Fruit fly (Drosophila melanogaster) whole organism, wandering third instar larva: Measurements from ENCODE around the gene Had1.

Experiments used
- Abd-B ChIP-seq: fragments of >200 bp; optimal IDR thresholded peaks from 2 replicates; lab custom pipeline; 2017; ENCODE audit warnings: missing biosample characterization, missing genetic modification characterization
- CG32264 ChIP-seq: fragments of 200-800 bp; sonication (Bioruptor generic); optimal IDR thresholded peaks from 2 replicates; lab custom pipeline; 2016; ENCODE audit warnings: missing biosample characterization, missing genetic modification characterization
- CG9705 ChIP-seq: fragments of 200-800 bp; sonication (Bioruptor generic); optimal IDR thresholded peaks from 2 replicates; lab custom pipeline; 2018; ENCODE audit warnings: missing biosample characterization, mild to moderate bottlenecking, missing genetic modification characterization
- CrebA ChIP-seq: fragments of 200-800 bp; sonication (Bioruptor generic); optimal IDR thresholded peaks from 2 replicates; lab custom pipeline; 2016; ENCODE audit warnings: missing biosample characterization, mild to moderate bottlenecking, missing genetic modification characterization, borderline replicate concordance
- Dfd ChIP-seq: fragments of >200 bp; optimal IDR thresholded peaks from 2 replicates; lab custom pipeline; 2017; ENCODE audit warnings: missing biosample characterization, missing genetic modification characterization
- Dif ChIP-seq: fragments of 200-275, 200-300 bp; sonication (Bioruptor generic); optimal IDR thresholded peaks from 2 replicates; lab custom pipeline; 2018; ENCODE audit warnings: missing biosample characterization, missing genetic modification characterization; ENCODE audit not compliant: partially characterized antibody
- GATAd ChIP-seq: sonication (Bioruptor generic); optimal IDR thresholded peaks from 2 replicates; lab custom pipeline; 2016; ENCODE audit warnings: missing biosample characterization, missing genetic modification characterization
- HLH106 ChIP-seq: fragments of 200-800 bp; optimal IDR thresholded peaks from 3 replicates; lab custom pipeline; 2019; ENCODE audit warnings: missing biosample characterization, mild to moderate bottlenecking, missing genetic modification characterization, moderate library complexity
- Hnf4 ChIP-seq: fragments of 200-800 bp; sonication (Bioruptor generic); optimal IDR thresholded peaks from 2 replicates; lab custom pipeline; 2016; ENCODE audit warnings: missing biosample characterization, mild to moderate bottlenecking, missing genetic modification characterization
- Hr78 ChIP-seq: fragments of >200 bp; optimal IDR thresholded peaks from 2 replicates; lab custom pipeline; 2017; ENCODE audit warnings: missing biosample characterization, missing genetic modification characterization
- Hr83 ChIP-seq: fragments of 200-300 bp; sonication (Bioruptor generic); optimal IDR thresholded peaks from 2 replicates; lab custom pipeline; 2016; ENCODE audit warnings: missing biosample characterization, mild to moderate bottlenecking, missing genetic modification characterization, moderate library complexity; ENCODE audit not compliant: poor library complexity, severe bottlenecking
- Jra ChIP-seq: sonication (Bioruptor generic); optimal IDR thresholded peaks from 2 replicates; lab custom pipeline; 2016; ENCODE audit warnings: missing biosample characterization, missing genetic modification characterization
- Mio ChIP-seq: sonication (Bioruptor generic); optimal IDR thresholded peaks from 2 replicates; lab custom pipeline; 2016; ENCODE audit warnings: missing biosample characterization, missing genetic modification characterization
- OdsH ChIP-seq: fragments of 200-800 bp; sonication (Bioruptor generic); optimal IDR thresholded peaks from 2 replicates; lab custom pipeline; 2016; ENCODE audit warnings: missing biosample characterization, mild to moderate bottlenecking, missing genetic modification characterization
- Rel ChIP-seq, 2 experiments: fragments of 200-800 bp; sonication (Bioruptor generic) in 1 of 2; optimal IDR thresholded peaks; 2 replicates in 1 of 2; 3 replicates in 1 of 2; lab custom pipeline; 2016 to 2019; ENCODE audit warnings: mild to moderate bottlenecking in 2 of 2, missing biosample characterization in 2 of 2, missing genetic modification characterization in 2 of 2, moderate library complexity in 1 of 2
- Sp1 ChIP-seq: fragments of 200-800 bp; sonication (Bioruptor generic); optimal IDR thresholded peaks from 3 replicates; lab custom pipeline; 2019; ENCODE audit warnings: missing biosample characterization, mild to moderate bottlenecking, missing genetic modification characterization, moderate library complexity
- Vsx2 ChIP-seq: fragments of 200-300, 225-300 bp; sonication (Bioruptor generic); optimal IDR thresholded peaks from 2 replicates; lab custom pipeline; 2018; ENCODE audit warnings: missing biosample characterization, missing genetic modification characterization; ENCODE audit not compliant: partially characterized antibody
- br ChIP-seq: fragments of 200-800 bp; sonication (Bioruptor generic); optimal IDR thresholded peaks from 2 replicates; lab custom pipeline; 2016; ENCODE audit warnings: missing biosample characterization, missing genetic modification characterization
- brk ChIP-seq: fragments of 200-800 bp; sonication (Bioruptor generic); optimal IDR thresholded peaks from 2 replicates; lab custom pipeline; 2016; ENCODE audit warnings: missing biosample characterization, mild to moderate bottlenecking, missing genetic modification characterization
- dmrt93B ChIP-seq: fragments of 200-800 bp; sonication (Bioruptor generic); optimal IDR thresholded peaks from 2 replicates; lab custom pipeline; 2018; ENCODE audit warnings: missing biosample characterization, mild to moderate bottlenecking, missing genetic modification characterization
- ey ChIP-seq: fragments of 200-800 bp; sonication (Bioruptor generic); optimal IDR thresholded peaks from 2 replicates; lab custom pipeline; 2016; ENCODE audit warnings: missing biosample characterization, missing genetic modification characterization
- fru ChIP-seq: fragments of 200-800 bp; sonication (Bioruptor generic); optimal IDR thresholded peaks from 3 replicates; lab custom pipeline; 2016; ENCODE audit warnings: missing biosample characterization, mild to moderate bottlenecking, missing genetic modification characterization
- h ChIP-seq: fragments of 200-800 bp; sonication (Bioruptor generic); optimal IDR thresholded peaks from 3 replicates; lab custom pipeline; 2016; ENCODE audit warnings: missing biosample characterization, mild to moderate bottlenecking, missing genetic modification characterization
- jim ChIP-seq: fragments of 175-275, 200-325 bp; sonication (Bioruptor generic); optimal IDR thresholded peaks from 2 replicates; lab custom pipeline; 2016; ENCODE audit warnings: missing biosample characterization, mild to moderate bottlenecking, missing genetic modification characterization
- lola ChIP-seq: fragments of >200 bp; optimal IDR thresholded peaks from 2 replicates; lab custom pipeline; 2017; ENCODE audit warnings: missing biosample characterization, missing genetic modification characterization
- psq ChIP-seq: fragments of 200-800 bp; sonication (Bioruptor generic); optimal IDR thresholded peaks from 3 replicates; lab custom pipeline; 2017; ENCODE audit warnings: missing biosample characterization, mild to moderate bottlenecking, missing genetic modification characterization, moderate library complexity
- rgr ChIP-seq: fragments of 200-800 bp; sonication (Bioruptor generic); optimal IDR thresholded peaks from 3 replicates; lab custom pipeline; 2016; ENCODE audit warnings: missing biosample characterization, mild to moderate bottlenecking, missing genetic modification characterization
- sage ChIP-seq: fragments of 200-800 bp; sonication (Bioruptor generic); optimal IDR thresholded peaks from 2 replicates; lab custom pipeline; 2016; ENCODE audit warnings: missing biosample characterization, mild to moderate bottlenecking, missing genetic modification characterization
- tai ChIP-seq: sonication (Bioruptor generic); optimal IDR thresholded peaks from 2 replicates; lab custom pipeline; 2016; ENCODE audit warnings: missing biosample characterization, missing genetic modification characterization
- woc ChIP-seq: sonication (Bioruptor generic); optimal IDR thresholded peaks from 2 replicates; lab custom pipeline; 2016; ENCODE audit warnings: missing biosample characterization, mild to moderate bottlenecking, missing genetic modification characterization

Gene Had1

dm6 chrX:16331562-16332233 is 23.2 kb upstream of the Had1 start:
- TF ChIP-seq h (GFP tag; lab: Kevin White, UChicago) (no peak), Mio (no peak), Dif (GFP tag; lab: Kevin White, UChicago) (no peak), OdsH (GFP tag; lab: Kevin White, UChicago) (no peak), Jra (GFP tag; lab: Kevin White, UChicago) (no peak), Hnf4 (GFP tag; lab: Kevin White, UChicago) (no peak), Vsx2 (no peak), lola (no peak), Hr78 (no peak), HLH106 (no peak), tai (GFP tag; lab: Kevin White, UChicago) (no peak), Abd-B (GFP tag; lab: Kevin White, UChicago) (no peak), brk (no peak), sage (GFP tag; lab: Kevin White, UChicago) (no peak)

dm6 chrX:16330659-16331058 is 22.2 kb upstream of the Had1 start, which contains the start of gene CG9919:
Gene CG9919, minus strand, starts transcription at chrX:16330759.
- TF ChIP-seq rgr (no peak), brk (no peak), CG9705 (GFP tag; lab: Kevin White, UChicago) (no peak), tai (GFP tag; lab: Kevin White, UChicago) (no peak), woc (no peak), ey (GFP tag; lab: Kevin White, UChicago) (no peak), psq (GFP tag; lab: Kevin White, UChicago) (no peak), CrebA (GFP tag; lab: Kevin White, UChicago) (no peak), Vsx2 (no peak), br (no peak), Mio (no peak), OdsH (GFP tag; lab: Kevin White, UChicago) (no peak), Hr83 (no peak), Rel (GFP tag; optimal IDR thresholded peaks at IDR 0.05; lab: Kevin White, UChicago) (no peak), Rel (tag; optimal IDR thresholded peaks at IDR 0.05; lab: Kevin White, UChicago) (no peak), CG32264 (no peak), Dfd (no peak), GATAd (GFP tag; lab: Kevin White, UChicago) (no peak)
- TF ChIP-seq, all 38 proteins: peak for 0

dm6 chrX:16325472-16325871 is 17.0 kb upstream of the Had1 start, which contains the start of gene CalpC:
Gene CalpC, plus strand, starts transcription at chrX:16325763.
- TF ChIP-seq psq (GFP tag; lab: Kevin White, UChicago) (no peak), woc (no peak), br (no peak), Hr83 (no peak), h (GFP tag; lab: Kevin White, UChicago) (no peak), CG9705 (GFP tag; lab: Kevin White, UChicago) (no peak), Abd-B (GFP tag; lab: Kevin White, UChicago) (no peak), fru (no peak), HLH106 (no peak), ey (GFP tag; lab: Kevin White, UChicago) (no peak), tai (GFP tag; lab: Kevin White, UChicago) (no peak), jim (no peak)

- TF ChIP-seq Dif (GFP tag; lab: Kevin White, UChicago) (no peak), Dfd (no peak), Rel (GFP tag; optimal IDR thresholded peaks at IDR 0.05; lab: Kevin White, UChicago) (no peak), Rel (tag; optimal IDR thresholded peaks at IDR 0.05; lab: Kevin White, UChicago) (peak; percentile 93), Hnf4 (GFP tag; lab: Kevin White, UChicago) (no peak), rgr (no peak), Abd-B (GFP tag; lab: Kevin White, UChicago) (no peak), Sp1 (GFP tag; lab: Kevin White, UChicago) (no peak), psq (GFP tag; lab: Kevin White, UChicago) (no peak)
- TF ChIP-seq, all 38 proteins: peak for 1
Measured at dm6 chrX:16323536-16323935, 15.1 kb upstream of the Had1 start.

- no peak for TF ChIP-seq brk
- no peak for TF ChIP-seq ey (GFP tag; lab: Kevin White, UChicago)
- TF ChIP-seq dmrt93B (GFP tag; lab: Kevin White, UChicago) = no peak
- no peak for TF ChIP-seq Rel (GFP tag; optimal IDR thresholded peaks at IDR 0.05; lab: Kevin White, UChicago)
- peak; percentile 85 for TF ChIP-seq Rel (tag; optimal IDR thresholded peaks at IDR 0.05; lab: Kevin White, UChicago)
- no peak for TF ChIP-seq Jra (GFP tag; lab: Kevin White, UChicago)
- no peak for TF ChIP-seq CG9705 (GFP tag; lab: Kevin White, UChicago)
- TF ChIP-seq h (GFP tag; lab: Kevin White, UChicago) = no peak
- TF ChIP-seq HLH106 = no peak
- peak; percentile 15 for TF ChIP-seq Sp1 (GFP tag; lab: Kevin White, UChicago)
- TF ChIP-seq OdsH (GFP tag; lab: Kevin White, UChicago) = peak; percentile 4
- no peak for TF ChIP-seq Abd-B (GFP tag; lab: Kevin White, UChicago)
- TF ChIP-seq Hnf4 (GFP tag; lab: Kevin White, UChicago) = no peak
Measured at dm6 chrX:16323063-16323462, 14.6 kb upstream of the Had1 start, which contains the start of the genes CG9917 and CG32579. Gene CG9917, minus strand, starts transcription at chrX:16323231. Gene CG32579, plus strand, starts transcription at chrX:16323286.
